Worm (Caenorhabditis elegans): Measurements from ENCODE around the gene grk-2.

Gene grk-2

DNA sequence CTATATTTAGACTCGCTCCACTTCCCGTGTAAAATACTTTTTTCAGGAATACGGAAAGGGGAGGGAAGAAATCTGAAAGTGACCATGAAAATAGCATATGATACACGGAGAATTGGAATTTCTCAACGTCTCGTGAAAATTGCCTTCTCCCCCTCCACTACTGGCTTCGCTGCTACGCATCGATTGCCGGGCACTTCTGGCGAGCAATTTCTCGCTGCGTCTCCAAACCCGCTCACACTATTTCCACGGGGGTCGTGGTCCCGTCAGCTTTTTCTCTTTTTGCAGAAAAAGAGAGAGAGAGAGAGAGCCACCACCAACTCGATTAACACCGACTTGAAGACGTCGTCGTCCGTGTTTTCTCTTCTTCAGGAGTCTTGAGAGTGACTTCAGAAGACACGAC, 4.9 kb upstream of the grk-2 start:
- TF ChIP-seq hif-1 (tag; optimal IDR thresholded peaks at IDR 0.05) (peak in 1 of 2 experiments; percentile 35), mep-1 (tag; optimal IDR thresholded peaks at IDR 0.05) (peak; percentile 62), nhr-11 (tag; optimal IDR thresholded peaks at IDR 0.05) (peak; percentile 51), dmd-6 (GFP tag; IDR thresholded peaks at IDR 0.05) (peak; percentile 7; the same call in 1 of the 2 replicates), nhr-28 (tag; optimal IDR thresholded peaks at IDR 0.05) (no peak), ces-1 (GFP tag; optimal IDR thresholded peaks at IDR 0.05) (peak; percentile 71), ama-1 (optimal IDR thresholded peaks at IDR 0.05) (no peak), snpc-1.2 (GFP tag; IDR thresholded peaks at IDR 0.05) (no peak), egl-27 (tag; optimal IDR thresholded peaks at IDR 0.05) (no peak), lsy-2 (tag; optimal IDR thresholded peaks at IDR 0.05) (peak in 1 of 2 experiments; percentile 65), ZK337.2 (GFP tag; IDR thresholded peaks at IDR 0.05) (no peak), R02D3.7 (tag; optimal IDR thresholded peaks at IDR 0.05) (no peak), fos-1 (tag; optimal IDR thresholded peaks at IDR 0.05) (no peak), fkh-10 (GFP tag; optimal IDR thresholded peaks at IDR 0.05) (peak; percentile 77), set-16 (GFP tag; IDR thresholded peaks at IDR 0.05) (peak; percentile 63), rbr-2 (tag; optimal IDR thresholded peaks at IDR 0.05) (peak; percentile 76), F37D6.2 (tag; optimal IDR thresholded peaks at IDR 0.05) (peak; percentile 61), hlh-30 (tag; optimal IDR thresholded peaks at IDR 0.05; ENCODE audit: insufficient read depth) (peak; percentile 73), egl-43 (GFP tag; IDR thresholded peaks at IDR 0.05) (peak; percentile 60; the same call in 1 of the 2 replicates), hmg-1.1 (GFP tag; IDR thresholded peaks at IDR 0.05) (peak; percentile 76), lin-38 (GFP tag; IDR thresholded peaks at IDR 0.05) (peak; percentile 32), mdl-1 (tag; optimal IDR thresholded peaks at IDR 0.05) (peak in 1 of 2 experiments; percentile 64), hlh-11 (tag; optimal IDR thresholded peaks at IDR 0.05) (peak; percentile 30), unc-62 (GFP tag; optimal IDR thresholded peaks at IDR 0.05 in 1 of 2) (peak in 1 of 2 experiments; percentile 10), unc-62 (tag; optimal IDR thresholded peaks at IDR 0.05) (no peak), ctbp-1 (GFP tag; IDR thresholded peaks at IDR 0.05) (peak; percentile 77)

DNA sequence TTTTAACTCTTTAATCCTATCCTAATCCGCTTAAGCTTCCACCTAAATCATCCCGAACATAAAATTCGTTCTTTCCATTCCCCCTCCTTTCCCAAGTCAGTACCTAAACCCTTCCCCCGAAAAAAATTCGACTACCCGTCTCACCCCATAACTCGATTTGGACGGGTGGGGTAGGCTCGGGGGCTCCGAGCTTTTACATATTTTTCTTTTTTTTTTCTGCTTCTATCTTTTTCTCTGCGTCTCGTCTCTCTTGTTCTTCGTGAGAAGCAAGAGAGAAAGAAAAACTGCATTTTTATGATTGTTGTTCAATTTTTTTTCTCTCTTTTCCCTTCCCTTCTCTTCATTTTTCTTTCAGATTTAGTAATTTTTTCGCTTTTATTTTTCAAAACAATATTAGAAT, 509 bp upstream of the grk-2 start:
- no peak for TF ChIP-seq hlh-30 (tag; optimal IDR thresholded peaks at IDR 0.05; ENCODE audit: insufficient read depth)
- no peak for TF ChIP-seq php-3 (GFP tag; IDR thresholded peaks at IDR 0.05)
- TF ChIP-seq gei-8 (GFP tag; optimal IDR thresholded peaks at IDR 0.05), result no peak
- TF ChIP-seq daf-16 (GFP tag; optimal IDR thresholded peaks at IDR 0.05), result no peak
- no peak for TF ChIP-seq daf-16 (tag; optimal IDR thresholded peaks at IDR 0.05)
- TF ChIP-seq egl-43 (GFP tag; IDR thresholded peaks at IDR 0.05), result 0 out of 2 replicates have a peak, but pooled peaks have one; percentile 15
- no peak for TF ChIP-seq egl-27 (tag; optimal IDR thresholded peaks at IDR 0.05)
- TF ChIP-seq ces-1 (GFP tag; optimal IDR thresholded peaks at IDR 0.05), result peak; percentile 76
- no peak for TF ChIP-seq lim-7 (GFP tag; IDR thresholded peaks at IDR 0.05)
- TF ChIP-seq aha-1 (tag), result peak; percentile 77
- TF ChIP-seq ctbp-1 (GFP tag; IDR thresholded peaks at IDR 0.05), result peak; percentile 70
- TF ChIP-seq nhr-76 (tag; optimal IDR thresholded peaks at IDR 0.05), result no peak
- TF ChIP-seq nhr-10 (tag; optimal IDR thresholded peaks at IDR 0.05), result no peak
- TF ChIP-seq dmd-8 (GFP tag; IDR thresholded peaks at IDR 0.05), result no peak
- TF ChIP-seq unc-39 (tag; optimal IDR thresholded peaks at IDR 0.05), result no peak
- TF ChIP-seq Y48G9A.11 (GFP tag; IDR thresholded peaks at IDR 0.05), result no peak
- no peak for TF ChIP-seq daf-8 (GFP tag; IDR thresholded peaks at IDR 0.05)
- peak; percentile 44 for TF ChIP-seq mep-1 (tag; optimal IDR thresholded peaks at IDR 0.05)
- no peak for TF ChIP-seq ztf-7 (tag; optimal IDR thresholded peaks at IDR 0.05)
- no peak for TF ChIP-seq F44E2.7 (GFP tag; IDR thresholded peaks at IDR 0.05)
- peak; percentile 14 for TF ChIP-seq rbr-2 (tag; optimal IDR thresholded peaks at IDR 0.05)
- no peak for TF ChIP-seq mes-2 (tag; optimal IDR thresholded peaks at IDR 0.05; ENCODE audit: poor library complexity, severe bottlenecking)
- TF ChIP-seq fkh-10 (GFP tag; optimal IDR thresholded peaks at IDR 0.05), result peak; percentile 63
- TF ChIP-seq unc-130 (GFP tag; optimal IDR thresholded peaks at IDR 0.05), result no peak
- TF ChIP-seq madf-9 (GFP tag; conservative IDR thresholded peaks at IDR 0.05), result no peak
- TF ChIP-seq dmd-6 (GFP tag; IDR thresholded peaks at IDR 0.05), result no peak
- TF ChIP-seq snpc-4 (tag; optimal IDR thresholded peaks at IDR 0.05), result no peak
